Fruit fly (Drosophila melanogaster) whole organism, embryonic: Measurements from ENCODE around the gene IntS9.

ENCODE experiments used
- Aef1 ChIP-seq: fragments of 200-800 bp; sonication (Bioruptor generic); IDR thresholded peaks from 3 replicates; pipeline ENCODE4 v1.3.6; 2022; ENCODE audit warnings: missing biosample characterization, missing genetic modification characterization
- Atf-2 ChIP-seq: fragments of 200-800 bp; sonication (Bioruptor generic); optimal IDR thresholded peaks from 2 replicates; lab custom pipeline; 2016; ENCODE audit warnings: missing biosample characterization, missing genetic modification characterization
- Bgb ChIP-seq: fragments of 200-800 bp; sonication (Bioruptor generic); IDR thresholded peaks from 2 replicates; pipeline ENCODE4 v1.3.6; 2022; ENCODE audit warnings: missing biosample characterization, missing genetic modification characterization; ENCODE audit not compliant: partially characterized antibody
- CG10654 ChIP-seq: fragments of 200-800 bp; sonication (Bioruptor generic); optimal IDR thresholded peaks from 2 replicates; lab custom pipeline; 2016; ENCODE audit warnings: missing biosample characterization, missing genetic modification characterization
- CG14965 ChIP-seq: fragments of 200-800 bp; sonication (Bioruptor generic); optimal IDR thresholded peaks from 2 replicates; lab custom pipeline; 2016; ENCODE audit warnings: missing biosample characterization, missing genetic modification characterization, borderline replicate concordance
- CG15011 ChIP-seq: fragments of 200-800 bp; sonication (Bioruptor generic); optimal IDR thresholded peaks from 3 replicates; lab custom pipeline; 2018; ENCODE audit warnings: missing biosample characterization, mild to moderate bottlenecking, missing genetic modification characterization
- CG18011 ChIP-seq: fragments of 200-800 bp; sonication (Bioruptor generic); optimal IDR thresholded peaks from 2 replicates; lab custom pipeline; 2017; ENCODE audit warnings: missing biosample characterization, missing genetic modification characterization, mild to moderate bottlenecking, moderate library complexity, missing genotype
- CG2712 ChIP-seq: fragments of 200-800 bp; optimal IDR thresholded peaks from 3 replicates; lab custom pipeline; 2019; ENCODE audit warnings: missing biosample characterization, mild to moderate bottlenecking, missing genetic modification characterization, moderate library complexity
- CG32772 ChIP-seq: fragments of 200-800 bp; sonication (Bioruptor generic); IDR thresholded peaks from 2 replicates; pipeline ENCODE4 v1.3.6; 2022; ENCODE audit warnings: missing biosample characterization, missing genetic modification characterization
- CG3726 ChIP-seq: fragments of 200-800 bp; sonication (Bioruptor generic); IDR thresholded peaks from 3 replicates; pipeline ENCODE4, ENCODE4 v1.3.6; 2022; ENCODE audit warnings: missing biosample characterization, missing genetic modification characterization
- CG4360 ChIP-seq: fragments of 200-800 bp; sonication (Bioruptor generic); IDR thresholded peaks from 2 replicates; pipeline ENCODE4 v1.3.6; 2022; ENCODE audit warnings: missing biosample characterization, missing genetic modification characterization
- CG6765 ChIP-seq: fragments of 200-800 bp; sonication (Bioruptor generic); optimal IDR thresholded peaks from 3 replicates; lab custom pipeline; 2017; ENCODE audit warnings: missing biosample characterization, mild to moderate bottlenecking, missing genetic modification characterization
- CG7928 ChIP-seq: fragments of 200-800 bp; sonication (Bioruptor generic); optimal IDR thresholded peaks from 2 replicates; lab custom pipeline; 2017; ENCODE audit warnings: missing biosample characterization, mild to moderate bottlenecking, missing genetic modification characterization
- CG9215 ChIP-seq: fragments of 200-800 bp; sonication (Bioruptor generic); IDR thresholded peaks from 2 replicates; pipeline ENCODE4 v1.3.6; 2022; ENCODE audit warnings: missing biosample characterization, missing genetic modification characterization
- CG9817 ChIP-seq: fragments of 200-800 bp; sonication (Bioruptor generic); optimal IDR thresholded peaks from 2 replicates; lab custom pipeline; 2018; ENCODE audit warnings: missing biosample characterization, mild to moderate bottlenecking, missing genetic modification characterization, moderate library complexity
- CHES-1-like ChIP-seq: fragments of 200-800 bp; sonication (Bioruptor generic); optimal IDR thresholded peaks from 2 replicates; lab custom pipeline; 2016; ENCODE audit warnings: missing biosample characterization, missing genetic modification characterization
- D19B ChIP-seq: fragments of 200-800 bp; sonication (Bioruptor generic); optimal IDR thresholded peaks from 2 replicates; lab custom pipeline; 2017; ENCODE audit warnings: missing biosample characterization, mild to moderate bottlenecking, missing genetic modification characterization
- Dbx ChIP-seq: fragments of 200-800 bp; sonication (Bioruptor generic); IDR thresholded peaks from 3 replicates; pipeline ENCODE4 v1.3.6; 2022; ENCODE audit warnings: missing biosample characterization, missing genetic modification characterization
- Dfd ChIP-seq, 2 experiments: fragments of >200 bp; optimal IDR thresholded peaks; 2 replicates each; lab custom pipeline; 2017; ENCODE audit warnings: missing biosample characterization in 2 of 2, missing genetic modification characterization in 2 of 2
- Doc2 ChIP-seq: fragments of 200-800 bp; sonication (Bioruptor generic); IDR thresholded peaks from 2 replicates; pipeline ENCODE4 v1.3.6; 2022; ENCODE audit warnings: missing biosample characterization, missing genetic modification characterization
- HLH54F ChIP-seq: fragments of 200-800 bp; sonication (Bioruptor generic); optimal IDR thresholded peaks from 3 replicates; lab custom pipeline; 2016; ENCODE audit warnings: missing biosample characterization, missing genetic modification characterization
- Hr3 ChIP-seq: fragments of 200-800 bp; sonication (Bioruptor generic); optimal IDR thresholded peaks from 3 replicates; lab custom pipeline; 2016; ENCODE audit warnings: missing biosample characterization, missing genetic modification characterization
- Hr78 ChIP-seq, 2 experiments: fragments of 200-800 bp in 1 of 2; fragments of >200 bp in 1 of 2; sonication (Bioruptor generic) in 1 of 2; optimal IDR thresholded peaks; 2 replicates each; lab custom pipeline; 2017 to 2019; ENCODE audit warnings: missing biosample characterization in 2 of 2, missing genetic modification characterization in 2 of 2, mild to moderate bottlenecking in 1 of 2, moderate library complexity in 1 of 2
- Kr ChIP-seq: fragments of 200-800 bp; sonication (Bioruptor generic); optimal IDR thresholded peaks from 2 replicates; lab custom pipeline; 2017; ENCODE audit warnings: missing biosample characterization, mild to moderate bottlenecking, missing genetic modification characterization
- Oaz ChIP-seq: fragments of 200-800 bp; sonication (Bioruptor generic); IDR thresholded peaks from 2 replicates; pipeline ENCODE4 v1.3.6; 2022; ENCODE audit warnings: missing biosample characterization, missing genetic modification characterization
- Ptx1 ChIP-seq: fragments of 200-800 bp; sonication (Bioruptor generic); IDR thresholded peaks from 2 replicates; pipeline ENCODE4 v1.3.6; 2022; ENCODE audit warnings: missing biosample characterization, missing genetic modification characterization
- Rfx ChIP-seq: fragments of 200-800 bp; sonication (Bioruptor generic); IDR thresholded peaks from 2 replicates; pipeline ENCODE4 v1.3.6; 2022; ENCODE audit warnings: missing biosample characterization, missing genetic modification characterization
- Side ChIP-seq: fragments of 200-800 bp; sonication (Bioruptor generic); optimal IDR thresholded peaks from 2 replicates; lab custom pipeline; 2016; ENCODE audit warnings: missing biosample characterization, missing genetic modification characterization
- aop ChIP-seq: fragments of 200-800 bp; sonication (Bioruptor generic); IDR thresholded peaks from 2 replicates; pipeline ENCODE4 v1.3.6; 2022; ENCODE audit warnings: missing biosample characterization, missing genetic modification characterization
- ash1 ChIP-seq: fragments of 200-800 bp; sonication (Bioruptor generic); optimal IDR thresholded peaks from 2 replicates; lab custom pipeline; 2018; ENCODE audit warnings: missing biosample characterization, mild to moderate bottlenecking, missing genetic modification characterization
- btn ChIP-seq: fragments of 200-800 bp; sonication (Bioruptor generic); optimal IDR thresholded peaks from 2 replicates; lab custom pipeline; 2016; ENCODE audit warnings: missing biosample characterization, missing genetic modification characterization
- cas ChIP-seq: fragments of 200-800 bp; sonication (Bioruptor generic); IDR thresholded peaks from 2 replicates; pipeline ENCODE4 v1.3.6; 2022; ENCODE audit warnings: missing biosample characterization, missing genetic modification characterization
- da ChIP-seq: fragments of 200-800 bp; sonication (Bioruptor generic); optimal IDR thresholded peaks from 2 replicates; lab custom pipeline; 2016; ENCODE audit warnings: missing biosample characterization, missing genetic modification characterization
- dm ChIP-seq: fragments of 200-800 bp; sonication (Bioruptor generic); optimal IDR thresholded peaks from 3 replicates; lab custom pipeline; 2016; ENCODE audit warnings: missing biosample characterization, missing genetic modification characterization
- dpn ChIP-seq, 2 experiments: fragments of 200-800 bp; sonication (Bioruptor generic); optimal IDR thresholded peaks; 3 replicates each; lab custom pipeline; 2016; ENCODE audit warnings: missing biosample characterization in 2 of 2, missing genetic modification characterization in 2 of 2
- emc ChIP-seq: fragments of 200-800 bp; sonication (Bioruptor generic); optimal IDR thresholded peaks from 2 replicates; lab custom pipeline; 2016; ENCODE audit warnings: missing biosample characterization, missing genetic modification characterization
- ems ChIP-seq: fragments of 200-800 bp; sonication (Bioruptor generic); optimal IDR thresholded peaks from 3 replicates; lab custom pipeline; 2016; ENCODE audit warnings: missing biosample characterization, missing genetic modification characterization
- esg ChIP-seq: fragments of 200-800 bp; sonication (Bioruptor generic); conservative IDR thresholded peaks from 2 replicates; pipeline ENCODE4 v1.3.6; 2022; ENCODE audit warnings: missing biosample characterization, missing genetic modification characterization
- fd64A ChIP-seq: fragments of 200-800 bp; sonication (Bioruptor generic); optimal IDR thresholded peaks from 3 replicates; lab custom pipeline; 2018; ENCODE audit warnings: missing biosample characterization, mild to moderate bottlenecking, missing genetic modification characterization
- gce ChIP-seq: fragments of 200-800 bp; sonication (Bioruptor generic); IDR thresholded peaks from 3 replicates; pipeline ENCODE4 v1.3.6; 2022; ENCODE audit warnings: missing biosample characterization, missing genetic modification characterization
- gem ChIP-seq: fragments of 200-800 bp; sonication (Bioruptor generic); optimal IDR thresholded peaks from 2 replicates; lab custom pipeline; 2019; ENCODE audit warnings: missing biosample characterization, mild to moderate bottlenecking, missing genetic modification characterization, moderate library complexity
- h ChIP-seq: fragments of >200 bp; optimal IDR thresholded peaks from 2 replicates; lab custom pipeline; 2017
- mam ChIP-seq: fragments of 200-800 bp; sonication (Bioruptor generic); optimal IDR thresholded peaks from 3 replicates; lab custom pipeline; 2016; ENCODE audit warnings: missing biosample characterization, missing genetic modification characterization
- nom ChIP-seq: fragments of 200-800 bp; sonication (Bioruptor generic); optimal IDR thresholded peaks from 2 replicates; lab custom pipeline; 2017; ENCODE audit warnings: missing biosample characterization, missing genetic modification characterization, mild to moderate bottlenecking, moderate library complexity, missing genetic modification reagents
- pb ChIP-seq: fragments of 200-800 bp; sonication (Bioruptor generic); optimal IDR thresholded peaks from 3 replicates; lab custom pipeline; 2016; ENCODE audit warnings: missing biosample characterization, missing genetic modification characterization
- pum ChIP-seq: fragments of 200-800 bp; sonication (Bioruptor generic); optimal IDR thresholded peaks from 2 replicates; lab custom pipeline; 2016; ENCODE audit warnings: missing biosample characterization, missing genetic modification characterization
- schlank ChIP-seq: fragments of 200-800 bp; sonication (Bioruptor generic); optimal IDR thresholded peaks from 2 replicates; lab custom pipeline; 2018; ENCODE audit warnings: missing biosample characterization, mild to moderate bottlenecking, missing genetic modification characterization
- stc ChIP-seq: fragments of 200-800 bp; sonication (Bioruptor generic); IDR thresholded peaks from 2 replicates; pipeline ENCODE4 v1.3.6; 2022; ENCODE audit warnings: missing biosample characterization, missing genetic modification characterization
- tup ChIP-seq: fragments of 200-800 bp; sonication (Bioruptor generic); optimal IDR thresholded peaks from 2 replicates; lab custom pipeline; 2016; ENCODE audit warnings: missing biosample characterization, mild to moderate bottlenecking, missing genetic modification characterization, moderate library complexity
- twi ChIP-seq: fragments of 200-800 bp; optimal IDR thresholded peaks from 2 replicates; lab custom pipeline; 2019; ENCODE audit warnings: missing biosample characterization, mild to moderate bottlenecking, missing genetic modification characterization, moderate library complexity
- vnd ChIP-seq: fragments of 200-800 bp; sonication (Bioruptor generic); IDR thresholded peaks from 3 replicates; pipeline ENCODE4 v1.3.6; 2022; ENCODE audit warnings: missing biosample characterization, missing genetic modification characterization; ENCODE audit not compliant: partially characterized antibody
- zfh2 ChIP-seq: fragments of 200-800 bp; sonication (Bioruptor generic); optimal IDR thresholded peaks from 2 replicates; lab custom pipeline; 2016; ENCODE audit warnings: missing biosample characterization, missing genetic modification characterization

Gene IntS9

DNA sequence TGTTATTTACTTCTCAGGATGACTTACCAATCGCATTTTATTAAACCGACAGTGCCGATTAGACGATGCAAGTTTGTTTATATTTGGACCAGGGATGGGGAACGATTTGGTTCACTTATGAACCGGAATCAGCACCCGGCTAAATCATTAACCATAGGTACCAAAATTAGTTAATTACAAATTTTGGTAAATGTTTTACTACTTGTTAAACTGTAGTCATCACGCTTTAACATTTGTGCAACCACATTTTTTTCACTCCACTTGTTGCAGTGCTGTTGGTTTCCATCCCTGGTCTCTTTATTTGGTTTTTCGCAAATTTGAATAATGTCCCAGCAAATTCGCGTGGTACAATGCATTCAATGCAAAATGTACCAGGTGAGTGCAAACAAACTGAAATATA is at the start of gene IntS9, which contains the start of gene CG43295 (continued):
- no peak for TF ChIP-seq aop (GFP tag; lab: Robert Waterston, UW)
- TF ChIP-seq pum: peak; percentile 88
- TF ChIP-seq fd64A (GFP tag; lab: Kevin White, UChicago): peak; percentile 46
- peak; percentile 48 for TF ChIP-seq da (GFP tag; lab: Kevin White, UChicago)
- peak; percentile 82 for TF ChIP-seq Aef1 (GFP tag; lab: Robert Waterston, UW)
- TF ChIP-seq twi (tag; lab: Kevin White, UChicago): no peak
- peak; percentile 74 for TF ChIP-seq dm (GFP tag; lab: Kevin White, UChicago)
- peak; percentile 87 to 89 for TF ChIP-seq dpn (GFP tag; optimal IDR thresholded peaks at IDR 0.05; lab: Kevin White, UChicago)
- TF ChIP-seq D19B: no peak
- TF ChIP-seq Rfx (GFP tag; lab: Robert Waterston, UW): peak; percentile 76
- TF ChIP-seq CG2712 (tag; lab: Kevin White, UChicago): no peak
- peak; percentile 89 for TF ChIP-seq mam (GFP tag; lab: Kevin White, UChicago)
- peak; percentile 83 for TF ChIP-seq Hr3
- peak; percentile 80 for TF ChIP-seq btn (GFP tag; lab: Kevin White, UChicago)
- TF ChIP-seq vnd: no peak
- TF ChIP-seq zfh2 (GFP tag; lab: Kevin White, UChicago): peak; percentile 91
- TF ChIP-seq nom (GFP tag; lab: Kevin White, UChicago): no peak
- TF ChIP-seq CG4360 (GFP tag; lab: Robert Waterston, UW): no peak
- no peak for TF ChIP-seq h (lab: Kevin White, UChicago)
- TF ChIP-seq schlank (tag; lab: Kevin White, UChicago): peak; percentile 56
- TF ChIP-seq Oaz: peak; percentile 74
- TF ChIP-seq CHES-1-like (GFP tag; lab: Kevin White, UChicago): peak; percentile 88
- TF ChIP-seq Kr (GFP tag; lab: Kevin White, UChicago): no peak
- TF ChIP-seq CG15011 (GFP tag; lab: Kevin White, UChicago): no peak
- TF ChIP-seq ems (GFP tag; lab: Kevin White, UChicago): peak; percentile 79
- TF ChIP-seq Dbx: peak; percentile 82
- TF ChIP-seq CG9817 (tag; lab: Kevin White, UChicago): peak; percentile 65
- TF ChIP-seq Ptx1: peak; percentile 88
- TF ChIP-seq CG6765: no peak
- no peak for TF ChIP-seq ash1 (GFP tag; lab: Kevin White, UChicago)
- peak; percentile 74; the same call in 1 of the 2 replicates for TF ChIP-seq cas (GFP tag; lab: Robert Waterston, UW)
- no peak for TF ChIP-seq gem (tag; lab: Kevin White, UChicago)
- peak; percentile 96 for TF ChIP-seq CG7928 (GFP tag; lab: Kevin White, UChicago)
- peak; percentile 81 for TF ChIP-seq esg (GFP tag; lab: Robert Waterston, UW)
- TF ChIP-seq CG3726 (GFP tag; lab: Robert Waterston, UW): peak; percentile 74
- TF ChIP-seq CG18011 (GFP tag; lab: Kevin White, UChicago): peak; percentile 70
- no peak for TF ChIP-seq CG14965 (GFP tag; lab: Kevin White, UChicago)
- peak; percentile 89 for TF ChIP-seq HLH54F
- TF ChIP-seq pb: peak; percentile 70
- peak; percentile 69 for TF ChIP-seq CG9215
- TF ChIP-seq CG10654 (GFP tag; lab: Kevin White, UChicago): peak; percentile 89
- TF ChIP-seq gce: peak; percentile 83
- TF ChIP-seq Hr78 (GFP tag; optimal IDR thresholded peaks at IDR 0.05; lab: Kevin White, UChicago): no peak
- peak; percentile 82 for TF ChIP-seq Atf-2 (GFP tag; lab: Kevin White, UChicago)
- TF ChIP-seq tup (GFP tag; lab: Kevin White, UChicago): peak; percentile 69
- peak; percentile 77 for TF ChIP-seq CG32772 (GFP tag; lab: Robert Waterston, UW)
- no peak for TF ChIP-seq Dfd (GFP tag; optimal IDR thresholded peaks at IDR 0.05; lab: Kevin White, UChicago)
- TF ChIP-seq Doc2 (GFP tag; lab: Robert Waterston, UW): no peak
- peak; percentile 53 for TF ChIP-seq emc (GFP tag; lab: Kevin White, UChicago)
- TF ChIP-seq Bgb (GFP tag; lab: Robert Waterston, UW): no peak
- peak; percentile 82 for TF ChIP-seq stc (GFP tag; lab: Robert Waterston, UW)
- TF ChIP-seq Side (GFP tag; lab: Kevin White, UChicago): peak; percentile 87
